Fruit fly (Drosophila melanogaster): ENCODE data around the gene CG32579.

Gene CG32579

DNA sequence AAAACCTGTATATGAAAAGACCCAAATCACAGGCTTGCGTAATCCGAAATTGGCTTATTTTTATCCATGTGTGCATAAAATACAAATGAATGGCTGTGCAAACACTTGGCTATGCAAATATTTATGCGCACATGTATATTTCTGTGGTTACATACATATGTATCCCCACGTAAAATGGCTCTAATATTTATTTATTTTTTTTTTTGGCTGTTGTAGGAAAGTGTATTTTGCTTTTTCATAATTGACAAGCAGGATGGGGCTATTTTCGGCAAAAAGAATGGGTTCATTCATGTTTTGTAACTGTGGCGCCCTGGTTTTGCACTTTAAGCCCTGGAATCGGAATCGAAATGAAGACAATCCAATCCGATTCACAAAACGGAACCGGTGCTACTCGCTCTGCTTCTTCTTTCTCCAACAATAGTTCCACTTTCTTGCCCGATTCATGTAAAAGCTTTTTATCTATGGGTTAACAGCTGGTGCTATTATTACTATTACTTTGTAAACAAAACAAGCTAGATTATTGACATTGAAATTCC is 12.1 kb downstream of the CG32579 start (continued):
- TF ChIP-seq CG31627 (GFP tag; optimal IDR thresholded peaks at IDR 0.05) (peak; percentile 75), Ets21C (GFP tag; optimal IDR thresholded peaks at IDR 0.05) (peak; percentile 70), lz (GFP tag; optimal IDR thresholded peaks at IDR 0.05) (peak; percentile 77), CG8119 (GFP tag; IDR thresholded peaks at IDR 0.05) (peak; percentile 82), Lpt (GFP tag; optimal IDR thresholded peaks at IDR 0.05) (peak; percentile 69), CG11902 (GFP tag; optimal IDR thresholded peaks at IDR 0.05) (peak; percentile 45), cyc (GFP tag; optimal IDR thresholded peaks at IDR 0.05) (peak; percentile 71), CG10669 (GFP tag; optimal IDR thresholded peaks at IDR 0.05) (peak; percentile 67), CG8632 (GFP tag; optimal IDR thresholded peaks at IDR 0.05) (peak; percentile 76), salr (GFP tag; optimal IDR thresholded peaks at IDR 0.05) (peak; percentile 35 to 81), dsx (GFP tag; optimal IDR thresholded peaks at IDR 0.05; ENCODE audit: poor library complexity, severe bottlenecking) (peak; percentile 62), CG4318 (GFP tag; optimal IDR thresholded peaks at IDR 0.05) (peak; percentile 68)

dm6 chrX:16350062-16350461 is 27.0 kb downstream of the CG32579 start, which contains the start of gene sl:
TSS of gene sl (plus strand) at chrX:16350315.
- TF ChIP-seq CG31627 (GFP tag; optimal IDR thresholded peaks at IDR 0.05) (peak; percentile 12), CG11762 (GFP tag; optimal IDR thresholded peaks at IDR 0.05; ENCODE audit: insufficient read depth) (no peak)

DNA sequence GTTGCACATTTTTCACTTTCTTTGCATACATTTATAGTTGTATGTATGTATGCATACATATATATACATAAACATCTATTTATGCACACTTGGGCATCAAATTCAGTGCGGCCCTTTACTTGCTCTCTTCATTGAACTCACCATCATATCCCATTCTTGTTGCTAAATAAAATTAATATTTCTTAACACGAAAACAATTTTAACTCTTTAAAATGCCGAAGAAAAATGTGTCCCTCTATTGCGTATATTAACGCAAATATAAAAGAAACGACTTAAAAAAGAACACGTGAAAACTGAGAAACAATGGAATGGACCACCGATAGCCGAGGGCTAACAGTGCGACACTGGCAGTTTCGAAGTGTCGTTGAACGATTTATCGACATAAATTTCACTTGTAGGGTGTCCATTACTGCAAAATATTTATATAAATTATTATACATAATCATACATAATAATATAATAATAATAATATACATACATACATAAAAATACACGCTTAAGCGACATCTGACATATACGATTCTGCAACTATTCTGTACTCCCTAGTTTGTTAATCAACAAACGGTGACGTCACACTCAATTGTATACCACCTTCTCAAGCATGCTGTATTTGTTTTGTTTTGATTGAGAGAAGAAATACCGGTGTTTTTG is 35.7 kb downstream of the CG32579 start, which contains the start of the genes U2af50 and PIG-Q:
U2af50 (minus strand) TSS at position 370 of the 651 bp plus-strand sequence.
PIG-Q (plus strand) TSS at position 474 of the 651 bp plus-strand sequence.
- TF ChIP-seq dsx (GFP tag; optimal IDR thresholded peaks at IDR 0.05; ENCODE audit: poor library complexity, severe bottlenecking) (peak; percentile 89), Eip75B (GFP tag; optimal IDR thresholded peaks at IDR 0.05) (no peak), Lpt (GFP tag; optimal IDR thresholded peaks at IDR 0.05) (peak; percentile 84), cyc (GFP tag; optimal IDR thresholded peaks at IDR 0.05) (peak; percentile 74), CG9139 (GFP tag; optimal IDR thresholded peaks at IDR 0.05) (peak; percentile 86), vri (GFP tag; optimal IDR thresholded peaks at IDR 0.05) (peak; percentile 62), CG3032 (tag; optimal IDR thresholded peaks at IDR 0.05) (peak; percentile 93), CG8319 (GFP tag; optimal IDR thresholded peaks at IDR 0.05) (peak; percentile 73), CG6854 (GFP tag; optimal IDR thresholded peaks at IDR 0.05) (peak; percentile 83), salr (GFP tag; optimal IDR thresholded peaks at IDR 0.05) (no peak), CG6276 (GFP tag; optimal IDR thresholded peaks at IDR 0.05) (no peak), fd59A (GFP tag; optimal IDR thresholded peaks at IDR 0.05) (no peak), Ets96B (tag; optimal IDR thresholded peaks at IDR 0.05) (peak; percentile 91), Ets21C (GFP tag; optimal IDR thresholded peaks at IDR 0.05) (peak; percentile 66), CG11902 (GFP tag; optimal IDR thresholded peaks at IDR 0.05) (peak; percentile 79), CG7368 (GFP tag; optimal IDR thresholded peaks at IDR 0.05) (no peak), Blimp-1 (GFP tag; optimal IDR thresholded peaks at IDR 0.05) (peak; percentile 65), fkh (GFP tag; optimal IDR thresholded peaks at IDR 0.05) (peak; percentile 90), pdm3 (GFP tag; optimal IDR thresholded peaks at IDR 0.05) (peak; percentile 81), CG8632 (GFP tag; optimal IDR thresholded peaks at IDR 0.05) (peak; percentile 90), CG6163 (GFP tag; IDR thresholded peaks at IDR 0.05) (no peak), esn (GFP tag; optimal IDR thresholded peaks at IDR 0.05) (peak; percentile 83), OdsH (GFP tag; optimal IDR thresholded peaks at IDR 0.05) (peak; percentile 90), net (GFP tag; optimal IDR thresholded peaks at IDR 0.05) (no peak), CG16779 (tag; optimal IDR thresholded peaks at IDR 0.05) (no peak), Met (GFP tag; optimal IDR thresholded peaks at IDR 0.05) (peak; percentile 80), CG11762 (GFP tag; optimal IDR thresholded peaks at IDR 0.05; ENCODE audit: insufficient read depth) (peak; percentile 86), acj6 (GFP tag; optimal IDR thresholded peaks at IDR 0.05) (peak; percentile 90), CG8119 (GFP tag; IDR thresholded peaks at IDR 0.05) (no peak; the same call in none of the 3 replicates), CG1621 (tag; optimal IDR thresholded peaks at IDR 0.05) (peak; percentile 82), CG31627 (GFP tag; optimal IDR thresholded peaks at IDR 0.05) (peak; percentile 75), Eip93F (GFP tag; optimal IDR thresholded peaks at IDR 0.05) (peak; percentile 38), CG6792 (GFP tag; optimal IDR thresholded peaks at IDR 0.05) (peak; percentile 84), CG32006 (GFP tag; optimal IDR thresholded peaks at IDR 0.05) (peak; percentile 93), Hr38 (GFP tag; optimal IDR thresholded peaks at IDR 0.05) (no peak), topi (GFP tag; optimal IDR thresholded peaks at IDR 0.05) (no peak), CG34406 (GFP tag; optimal IDR thresholded peaks at IDR 0.05) (peak; percentile 94), CG10631 (GFP tag; optimal IDR thresholded peaks at IDR 0.05) (peak; percentile 94), ss (GFP tag; optimal IDR thresholded peaks at IDR 0.05) (no peak), spab (GFP tag; optimal IDR thresholded peaks at IDR 0.05) (no peak)

All from whole organism, prepupa.